Worm (Caenorhabditis elegans) whole organism, L3 larva: ENCODE data around the gene W01B6.5.

Experiments used
- R02D3.7 ChIP-seq: fragments of 150-350 bp; optimal IDR thresholded peaks from 2 replicates; lab custom pipeline; 2014; ENCODE audit warnings: missing biosample characterization, missing genetic modification characterization
- aly-2 ChIP-seq: fragments of 150-350 bp; optimal IDR thresholded peaks from 2 replicates; lab custom pipeline; 2014; ENCODE audit warnings: missing biosample characterization, missing genetic modification characterization
- snpc-4 ChIP-seq: fragments of 150-350 bp; optimal IDR thresholded peaks from 2 replicates; lab custom pipeline; 2014; ENCODE audit warnings: missing biosample characterization, missing genetic modification characterization
- unc-39 ChIP-seq: sonication (generic microtip); optimal IDR thresholded peaks from 4 replicates; lab custom pipeline; 2017; ENCODE audit warnings: missing biosample characterization, missing genetic modification characterization

DNA sequence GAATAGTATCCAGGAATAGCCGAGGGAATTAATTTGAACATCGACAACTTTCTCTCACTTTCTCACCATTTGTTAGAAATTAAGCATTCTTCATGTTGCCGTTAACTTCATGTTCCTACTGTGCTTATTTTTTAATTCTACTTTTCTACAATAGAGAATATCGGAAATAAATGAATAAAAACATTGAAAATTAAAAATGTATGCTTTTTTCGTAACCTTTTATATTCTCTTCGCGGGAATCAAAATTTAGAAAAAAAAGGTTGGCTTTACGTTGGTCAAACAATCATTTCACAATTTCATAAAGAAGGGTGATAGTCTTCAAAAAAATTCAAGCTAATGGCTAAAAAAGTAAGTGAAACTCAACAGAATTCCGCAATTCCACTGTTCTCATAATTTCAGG is at the start of gene W01B6.5:
- TF ChIP-seq unc-39 (no peak), R02D3.7 (tag; lab: Kevin White, UChicago) (no peak), snpc-4 (tag; lab: Kevin White, UChicago) (no peak), aly-2 (no peak)
